Worm (Caenorhabditis elegans): ENCODE measurements around the gene K10B2.4.

K10B2.4 gene

ce11 chrII:6355396-6356346, 5.1 kb downstream of the K10B2.4 start, which contains the start of gene C32D5.11 (continued):
- TF ChIP-seq efl-1 (GFP tag; optimal IDR thresholded peaks at IDR 0.05) (peak; percentile 22), attf-5 (GFP tag; optimal IDR thresholded peaks at IDR 0.05) (peak; percentile 83), lsl-1 (GFP tag; optimal IDR thresholded peaks at IDR 0.05) (peak; percentile 53), let-607 (tag; optimal IDR thresholded peaks at IDR 0.05) (peak in 1 of 2 experiments; percentile 49), nhr-80 (tag; optimal IDR thresholded peaks at IDR 0.05) (peak; percentile 40), ccch-3 (GFP tag; optimal IDR thresholded peaks at IDR 0.05) (no peak), hmg-1.2 (GFP tag; IDR thresholded peaks at IDR 0.05) (peak; percentile 69), lin-40 (tag; optimal IDR thresholded peaks at IDR 0.05) (peak; percentile 55), F33H1.4 (GFP tag; IDR thresholded peaks at IDR 0.05) (peak; percentile 42; the same call in 1 of the 2 replicates), K11D2.4 (GFP tag; IDR thresholded peaks at IDR 0.05) (no peak)

- TF ChIP-seq madf-8 (GFP tag; conservative IDR thresholded peaks at IDR 0.05) (no peak), cebp-2 (GFP tag; IDR thresholded peaks at IDR 0.05) (no peak), rpc-1 (optimal IDR thresholded peaks at IDR 0.05) (no peak), rpc-1 (tag; optimal IDR thresholded peaks at IDR 0.05) (no peak), Y53G8AR.9 (GFP tag; conservative IDR thresholded peaks at IDR 0.05) (no peak), ceh-58 (GFP tag; IDR thresholded peaks at IDR 0.05) (no peak), ceh-27 (GFP tag; optimal IDR thresholded peaks at IDR 0.05) (no peak), lsy-27 (tag; optimal IDR thresholded peaks at IDR 0.05; ENCODE audit: borderline replicate concordance, insufficient read depth) (no peak), hmg-20 (GFP tag; IDR thresholded peaks at IDR 0.05) (no peak), let-607 (tag; optimal IDR thresholded peaks at IDR 0.05) (no peak), ztf-18 (tag; optimal IDR thresholded peaks at IDR 0.05) (no peak), hlh-12 (tag; optimal IDR thresholded peaks at IDR 0.05) (no peak), K12H6.12 (tag; optimal IDR thresholded peaks at IDR 0.05) (no peak), ztf-3 (GFP tag; optimal IDR thresholded peaks at IDR 0.05) (no peak), lsl-1 (GFP tag; optimal IDR thresholded peaks at IDR 0.05) (no peak), lag-1 (GFP tag; IDR thresholded peaks at IDR 0.05) (no peak), gei-17 (GFP tag; optimal IDR thresholded peaks at IDR 0.05) (no peak), Y67H2A.10 (GFP tag; conservative IDR thresholded peaks at IDR 0.05) (no peak), ama-1 (optimal IDR thresholded peaks at IDR 0.05) (no peak), ama-1 (GFP tag; optimal IDR thresholded peaks at IDR 0.05) (no peak), lin-26 (GFP tag; IDR thresholded peaks at IDR 0.05) (no peak), F57C9.4 (tag; optimal IDR thresholded peaks at IDR 0.05) (no peak)
Observed at ce11 chrII:6351887-6352286, 8.9 kb downstream of the K10B2.4 start, which contains the start of gene C32D5.10. Gene C32D5.10 (minus strand): TSS chrII:6351987.

ce11 chrII:6349968-6350367, 10.8 kb downstream of the K10B2.4 start:
- TF ChIP-seq dpff-1 (tag; optimal IDR thresholded peaks at IDR 0.05) = no peak
- TF ChIP-seq C17E4.6 (GFP tag; IDR thresholded peaks at IDR 0.05) = no peak
- no peak for TF ChIP-seq lin-26 (GFP tag; IDR thresholded peaks at IDR 0.05)
- TF ChIP-seq bed-2 (GFP tag; IDR thresholded peaks at IDR 0.05) = no peak
- TF ChIP-seq B0035.1 (tag; optimal IDR thresholded peaks at IDR 0.05) = no peak
- TF ChIP-seq hmg-20 (GFP tag; IDR thresholded peaks at IDR 0.05) = no peak
- TF ChIP-seq rpc-1 (optimal IDR thresholded peaks at IDR 0.05) = no peak
- TF ChIP-seq rpc-1 (tag; optimal IDR thresholded peaks at IDR 0.05) = no peak
- TF ChIP-seq ztf-28 (GFP tag; IDR thresholded peaks at IDR 0.05) = no peak
- TF ChIP-seq nfya-1 (tag; optimal IDR thresholded peaks at IDR 0.05; ENCODE audit: borderline replicate concordance, insufficient read depth) = no peak
- TF ChIP-seq madf-6 (GFP tag; IDR thresholded peaks at IDR 0.05) = no peak
- no peak for TF ChIP-seq ztf-3 (GFP tag; optimal IDR thresholded peaks at IDR 0.05)
- no peak for TF ChIP-seq F55B11.4 (tag; optimal IDR thresholded peaks at IDR 0.05; ENCODE audit: borderline replicate concordance, insufficient read depth)
- no peak for TF ChIP-seq him-1 (tag; optimal IDR thresholded peaks at IDR 0.05)
- no peak for TF ChIP-seq K11D2.4 (GFP tag; IDR thresholded peaks at IDR 0.05)
- no peak for TF ChIP-seq athp-1 (tag; optimal IDR thresholded peaks at IDR 0.05)
- TF ChIP-seq dox-1 (GFP tag; IDR thresholded peaks at IDR 0.05) = no peak
- no peak for TF ChIP-seq Y53G8AR.9 (GFP tag; conservative IDR thresholded peaks at IDR 0.05)
- TF ChIP-seq snpc-3.4 (tag; optimal IDR thresholded peaks at IDR 0.05) = no peak
- TF ChIP-seq rcor-1 (GFP tag; IDR thresholded peaks at IDR 0.05) = no peak
